Fruit fly (Drosophila melanogaster): ENCODE measurements around the gene NijA.
A peak's percentile ranks its signal among the peaks of the same experiment; 100 is the strongest.

Gene NijA

dm6 chr3L:10684492-10684891 is 12.2 kb downstream of the NijA start:
- TF ChIP-seq usp (GFP tag; optimal IDR thresholded peaks at IDR 0.05) (no peak), Dll (optimal IDR thresholded peaks at IDR 0.05) (no peak), EcR (GFP tag; optimal IDR thresholded peaks at IDR 0.05) (no peak), CG8478 (optimal IDR thresholded peaks at IDR 0.05) (no peak), pan (optimal IDR thresholded peaks at IDR 0.05) (no peak), psq (optimal IDR thresholded peaks at IDR 0.05) (no peak)

- TF ChIP-seq pan (optimal IDR thresholded peaks at IDR 0.05) (no peak), psq (optimal IDR thresholded peaks at IDR 0.05) (no peak)
These were observed 12.8 kb downstream of the NijA start for dm6 chr3L:10683899-10684340.

dm6 chr3L:10682725-10683367 is 13.8 kb downstream of the NijA start:
- TF ChIP-seq pan (optimal IDR thresholded peaks at IDR 0.05), result no peak
- TF ChIP-seq usp (GFP tag; optimal IDR thresholded peaks at IDR 0.05), result no peak

dm6 chr3L:10681814-10682213 is 14.9 kb downstream of the NijA start:
- TF ChIP-seq usp (GFP tag; optimal IDR thresholded peaks at IDR 0.05), result no peak
- no peak for TF ChIP-seq pan (optimal IDR thresholded peaks at IDR 0.05)
- TF ChIP-seq psq (optimal IDR thresholded peaks at IDR 0.05), result no peak
- peak; percentile 99 for TF ChIP-seq Dll (optimal IDR thresholded peaks at IDR 0.05)
- TF ChIP-seq CG8478 (optimal IDR thresholded peaks at IDR 0.05), result peak; percentile 17

dm6 chr3L:10680728-10681306 is 15.9 kb downstream of the NijA start:
- TF ChIP-seq Dll (optimal IDR thresholded peaks at IDR 0.05) (no peak), CG8478 (optimal IDR thresholded peaks at IDR 0.05) (no peak), EcR (GFP tag; optimal IDR thresholded peaks at IDR 0.05) (no peak), usp (GFP tag; optimal IDR thresholded peaks at IDR 0.05) (no peak), pan (optimal IDR thresholded peaks at IDR 0.05) (no peak), psq (optimal IDR thresholded peaks at IDR 0.05) (no peak)

- TF ChIP-seq EcR (GFP tag; optimal IDR thresholded peaks at IDR 0.05) (no peak), Dll (optimal IDR thresholded peaks at IDR 0.05) (no peak), CG8478 (optimal IDR thresholded peaks at IDR 0.05) (no peak), pan (optimal IDR thresholded peaks at IDR 0.05) (no peak), usp (GFP tag; optimal IDR thresholded peaks at IDR 0.05) (no peak), psq (optimal IDR thresholded peaks at IDR 0.05) (no peak)
These were observed 16.5 kb downstream of the NijA start for dm6 chr3L:10680177-10680576.

dm6 chr3L:10679711-10680154 is 16.9 kb downstream of the NijA start:
- TF ChIP-seq psq (optimal IDR thresholded peaks at IDR 0.05) (no peak), Dll (optimal IDR thresholded peaks at IDR 0.05) (no peak), EcR (GFP tag; optimal IDR thresholded peaks at IDR 0.05) (no peak), usp (GFP tag; optimal IDR thresholded peaks at IDR 0.05) (no peak), CG8478 (optimal IDR thresholded peaks at IDR 0.05) (no peak), pan (optimal IDR thresholded peaks at IDR 0.05) (no peak)

dm6 chr3L:10678545-10679067 is 18.1 kb downstream of the NijA start:
- TF ChIP-seq CG8478 (optimal IDR thresholded peaks at IDR 0.05) (no peak), psq (optimal IDR thresholded peaks at IDR 0.05) (no peak), Dll (optimal IDR thresholded peaks at IDR 0.05) (no peak), EcR (GFP tag; optimal IDR thresholded peaks at IDR 0.05) (no peak), usp (GFP tag; optimal IDR thresholded peaks at IDR 0.05) (no peak), pan (optimal IDR thresholded peaks at IDR 0.05) (no peak)

- TF ChIP-seq pan (optimal IDR thresholded peaks at IDR 0.05), result no peak
- no peak for TF ChIP-seq usp (GFP tag; optimal IDR thresholded peaks at IDR 0.05)
- TF ChIP-seq EcR (GFP tag; optimal IDR thresholded peaks at IDR 0.05), result no peak
- no peak for TF ChIP-seq psq (optimal IDR thresholded peaks at IDR 0.05)
- TF ChIP-seq CG8478 (optimal IDR thresholded peaks at IDR 0.05), result no peak
- TF ChIP-seq Dll (optimal IDR thresholded peaks at IDR 0.05), result no peak
These were observed 18.9 kb downstream of the NijA start for dm6 chr3L:10677816-10678215.

- TF ChIP-seq Dll (optimal IDR thresholded peaks at IDR 0.05), result no peak
- TF ChIP-seq CG8478 (optimal IDR thresholded peaks at IDR 0.05), result no peak
These were observed 20.9 kb downstream of the NijA start for dm6 chr3L:10675635-10676393.

- TF ChIP-seq EcR (GFP tag; optimal IDR thresholded peaks at IDR 0.05) (no peak), usp (GFP tag; optimal IDR thresholded peaks at IDR 0.05) (no peak), CG8478 (optimal IDR thresholded peaks at IDR 0.05) (no peak), pan (optimal IDR thresholded peaks at IDR 0.05) (no peak), psq (optimal IDR thresholded peaks at IDR 0.05) (no peak)
These were observed 21.7 kb downstream of the NijA start for dm6 chr3L:10674940-10675339.

dm6 chr3L:10674145-10674547 is 22.5 kb downstream of the NijA start:
- TF ChIP-seq CG8478 (optimal IDR thresholded peaks at IDR 0.05) (no peak), usp (GFP tag; optimal IDR thresholded peaks at IDR 0.05) (no peak), pan (optimal IDR thresholded peaks at IDR 0.05) (no peak), psq (optimal IDR thresholded peaks at IDR 0.05) (no peak), EcR (GFP tag; optimal IDR thresholded peaks at IDR 0.05) (no peak), Dll (optimal IDR thresholded peaks at IDR 0.05) (no peak)
